Worm (Caenorhabditis elegans): ENCODE measurements around the gene best-19.

Gene best-19

ce11 chrIV:262460-262859 is 21.0 kb upstream of the best-19 start:
- no peak for TF ChIP-seq elt-3 (tag; optimal IDR thresholded peaks at IDR 0.05)
- no peak for TF ChIP-seq lin-15B (tag; optimal IDR thresholded peaks at IDR 0.05)
- TF ChIP-seq tbx-2 (tag; optimal IDR thresholded peaks at IDR 0.05) = no peak
- no peak for TF ChIP-seq nhr-12 (tag; optimal IDR thresholded peaks at IDR 0.05)
- no peak for TF ChIP-seq ceh-82 (tag; optimal IDR thresholded peaks at IDR 0.05)

- TF ChIP-seq lin-15B (tag; optimal IDR thresholded peaks at IDR 0.05) (peak; percentile 38), ceh-28 (tag; optimal IDR thresholded peaks at IDR 0.05) (peak; percentile 51), nhr-25 (tag; optimal IDR thresholded peaks at IDR 0.05) (no peak), hmg-11 (tag; optimal IDR thresholded peaks at IDR 0.05) (peak; percentile 84), egl-5 (tag; optimal IDR thresholded peaks at IDR 0.05) (no peak), nfya-1 (tag; optimal IDR thresholded peaks at IDR 0.05; ENCODE audit: insufficient read depth) (peak; percentile 52), pha-4 (tag; optimal IDR thresholded peaks at IDR 0.05) (peak; percentile 26), unc-62 (GFP tag; optimal IDR thresholded peaks at IDR 0.05) (no peak)
Measured at ce11 chrIV:264182-264709, 19.2 kb upstream of the best-19 start, which contains the start of gene pat-6. pat-6 (minus strand) TSS chrIV:264232.

- TF ChIP-seq nhr-237 (tag; optimal IDR thresholded peaks at IDR 0.05) (no peak), nhr-76 (tag; optimal IDR thresholded peaks at IDR 0.05) (no peak), fkh-2 (tag; optimal IDR thresholded peaks at IDR 0.05) (no peak), nhr-11 (tag; optimal IDR thresholded peaks at IDR 0.05) (no peak), pha-4 (tag; optimal IDR thresholded peaks at IDR 0.05) (peak; percentile 6), nhr-67 (tag; optimal IDR thresholded peaks at IDR 0.05) (no peak)
Measured at ce11 chrIV:266148-266547, 17.3 kb upstream of the best-19 start, which contains the start of gene T21D12.12. T21D12.12 (plus strand) TSS chrIV:266448.

ce11 chrIV:269107-269506 is 14.3 kb upstream of the best-19 start, which contains the start of gene T21D12.11:
T21D12.11 (plus strand) TSS chrIV:269407.
- TF ChIP-seq ztf-11 (tag; optimal IDR thresholded peaks at IDR 0.05) = no peak
- TF ChIP-seq fkh-2 (tag; optimal IDR thresholded peaks at IDR 0.05) = no peak
- TF ChIP-seq egl-27 (tag; optimal IDR thresholded peaks at IDR 0.05) = no peak
- TF ChIP-seq skn-1 (tag; optimal IDR thresholded peaks at IDR 0.05) = no peak
- TF ChIP-seq pqm-1 (tag; optimal IDR thresholded peaks at IDR 0.05) = no peak
- TF ChIP-seq lin-39 (tag; optimal IDR thresholded peaks at IDR 0.05) = no peak
- no peak for TF ChIP-seq ceh-28 (tag; optimal IDR thresholded peaks at IDR 0.05)
- TF ChIP-seq nhr-28 (tag; optimal IDR thresholded peaks at IDR 0.05) = no peak
- TF ChIP-seq nhr-23 (tag; optimal IDR thresholded peaks at IDR 0.05) = no peak
- no peak for TF ChIP-seq elt-1 (tag; optimal IDR thresholded peaks at IDR 0.05)
- TF ChIP-seq fos-1 (tag; optimal IDR thresholded peaks at IDR 0.05) = no peak

ce11 chrIV:273299-273698 is 10.1 kb upstream of the best-19 start, which contains the start of gene srh-282:
srh-282 (minus strand) TSS chrIV:273399.
- TF ChIP-seq mdl-1 (tag; optimal IDR thresholded peaks at IDR 0.05) (no peak), lin-15B (tag; optimal IDR thresholded peaks at IDR 0.05) (no peak), nhr-25 (tag; optimal IDR thresholded peaks at IDR 0.05) (no peak), R02D3.7 (tag; optimal IDR thresholded peaks at IDR 0.05) (no peak), ceh-28 (tag; optimal IDR thresholded peaks at IDR 0.05) (no peak), mml-1 (tag; optimal IDR thresholded peaks at IDR 0.05) (no peak), unc-39 (tag; optimal IDR thresholded peaks at IDR 0.05) (no peak), nhr-43 (tag; optimal IDR thresholded peaks at IDR 0.05; ENCODE audit: poor library complexity, severe bottlenecking) (no peak), ama-1 (optimal IDR thresholded peaks at IDR 0.05) (no peak), skn-1 (tag; optimal IDR thresholded peaks at IDR 0.05) (no peak), jun-1 (tag; optimal IDR thresholded peaks at IDR 0.05) (no peak), ztf-4 (tag; optimal IDR thresholded peaks at IDR 0.05) (no peak), lin-39 (tag; optimal IDR thresholded peaks at IDR 0.05) (no peak), pha-4 (tag; optimal IDR thresholded peaks at IDR 0.05) (no peak), nhr-67 (tag; optimal IDR thresholded peaks at IDR 0.05) (no peak), nhr-28 (tag; optimal IDR thresholded peaks at IDR 0.05) (no peak), nhr-77 (tag; optimal IDR thresholded peaks at IDR 0.05) (no peak), nhr-11 (tag; optimal IDR thresholded peaks at IDR 0.05) (no peak)
